Fruit fly (Drosophila melanogaster) whole organism, embryonic: Measurements from ENCODE around the gene gfzf.

ENCODE experiments used
- Bteb2 ChIP-seq: fragments of 200-800 bp; sonication (Bioruptor generic); optimal IDR thresholded peaks from 2 replicates; lab custom pipeline; 2016; ENCODE audit warnings: missing biosample characterization, missing genetic modification characterization
- CG10565 ChIP-seq: fragments of 200-800 bp; sonication (Bioruptor generic); optimal IDR thresholded peaks from 3 replicates; lab custom pipeline; 2016; ENCODE audit warnings: missing biosample characterization, mild to moderate bottlenecking, missing genetic modification characterization
- CG12155 ChIP-seq: fragments of 200-800 bp; sonication (Bioruptor generic); optimal IDR thresholded peaks from 3 replicates; lab custom pipeline; 2016; ENCODE audit warnings: missing biosample characterization, missing genetic modification characterization
- CG15696 ChIP-seq: fragments of 200-800 bp; sonication (Bioruptor generic); optimal IDR thresholded peaks from 2 replicates; lab custom pipeline; 2019; ENCODE audit warnings: missing biosample characterization, mild to moderate bottlenecking, missing genetic modification characterization, moderate library complexity
- CG17359 ChIP-seq: fragments of 200-800 bp; sonication (Bioruptor generic); optimal IDR thresholded peaks from 3 replicates; lab custom pipeline; 2018; ENCODE audit warnings: missing biosample characterization, mild to moderate bottlenecking, missing genetic modification characterization, moderate library complexity
- CG2712 ChIP-seq: fragments of 200-800 bp; optimal IDR thresholded peaks from 3 replicates; lab custom pipeline; 2019; ENCODE audit warnings: missing biosample characterization, mild to moderate bottlenecking, missing genetic modification characterization, moderate library complexity
- CG4730 ChIP-seq: fragments of 200-800 bp; sonication (Bioruptor generic); IDR thresholded peaks from 2 replicates; pipeline ENCODE4 v1.3.6; 2022; ENCODE audit warnings: missing biosample characterization, missing genetic modification characterization
- CG4854 ChIP-seq: fragments of 200-800 bp; sonication (Bioruptor generic); optimal IDR thresholded peaks from 2 replicates; lab custom pipeline; 2016; ENCODE audit warnings: missing biosample characterization, missing genetic modification characterization, inconsistent platforms
- CG5180 ChIP-seq: fragments of 200-800 bp; sonication (Bioruptor generic); optimal IDR thresholded peaks from 3 replicates; lab custom pipeline; 2017; ENCODE audit warnings: missing biosample characterization, missing genetic modification characterization, mild to moderate bottlenecking, moderate library complexity, missing genetic modification reagents
- CG6175 ChIP-seq: fragments of 200-800 bp; sonication (Bioruptor generic); IDR thresholded peaks from 3 replicates; pipeline ENCODE4 v1.3.6; 2022; ENCODE audit warnings: missing biosample characterization, missing genetic modification characterization
- CG6272 ChIP-seq: fragments of 200-800 bp; sonication (Bioruptor generic); IDR thresholded peaks from 2 replicates; pipeline ENCODE4 v1.3.6; 2022; ENCODE audit warnings: missing biosample characterization, missing genetic modification characterization
- CG6689 ChIP-seq: fragments of 200-800 bp; sonication (Bioruptor generic); IDR thresholded peaks from 2 replicates; pipeline ENCODE4 v1.3.6; 2022; ENCODE audit warnings: missing biosample characterization, missing genetic modification characterization
- CG7357 ChIP-seq: fragments of 200-800 bp; sonication (Bioruptor generic); IDR thresholded peaks from 3 replicates; pipeline ENCODE4 v1.3.6; 2022; ENCODE audit warnings: missing biosample characterization, missing genetic modification characterization
- CG7963 ChIP-seq: fragments of 200-800 bp; sonication (Bioruptor generic); IDR thresholded peaks from 3 replicates; pipeline ENCODE4 v1.3.6; 2022; ENCODE audit warnings: missing biosample characterization, missing genetic modification characterization; ENCODE audit not compliant: partially characterized antibody
- CG8089 ChIP-seq: fragments of 200-800 bp; sonication (Bioruptor generic); optimal IDR thresholded peaks from 3 replicates; lab custom pipeline; 2016; ENCODE audit warnings: missing biosample characterization, missing genetic modification characterization
- CG8388 ChIP-seq: fragments of 200-800 bp; sonication (Bioruptor generic); optimal IDR thresholded peaks from 2 replicates; lab custom pipeline; 2019; ENCODE audit warnings: missing biosample characterization, mild to moderate bottlenecking, missing genetic modification characterization, moderate library complexity
- CG8944 ChIP-seq: fragments of 200-800 bp; sonication (Bioruptor generic); optimal IDR thresholded peaks from 3 replicates; lab custom pipeline; 2016; ENCODE audit warnings: missing biosample characterization, missing genetic modification characterization
- D19A ChIP-seq: fragments of 200-800 bp; optimal IDR thresholded peaks from 3 replicates; lab custom pipeline; 2019; ENCODE audit warnings: missing biosample characterization, mild to moderate bottlenecking, missing genetic modification characterization, moderate library complexity
- D19B ChIP-seq: fragments of 200-800 bp; sonication (Bioruptor generic); optimal IDR thresholded peaks from 2 replicates; lab custom pipeline; 2017; ENCODE audit warnings: missing biosample characterization, mild to moderate bottlenecking, missing genetic modification characterization
- E2f1 ChIP-seq: fragments of 200-800 bp; sonication (Bioruptor generic); IDR thresholded peaks from 2 replicates; pipeline ENCODE4 v1.3.6; 2022; ENCODE audit warnings: missing biosample characterization, missing genetic modification characterization
- Gsc ChIP-seq: fragments of 200-800 bp; sonication (Bioruptor generic); IDR thresholded peaks from 2 replicates; pipeline ENCODE4 v1.3.6; 2022; ENCODE audit warnings: missing biosample characterization, missing genetic modification characterization
- H15 ChIP-seq: fragments of 200-800 bp; sonication (Bioruptor generic); IDR thresholded peaks from 3 replicates; pipeline ENCODE4 v1.3.6; 2022; ENCODE audit warnings: missing biosample characterization, missing genetic modification characterization
- Hand ChIP-seq: fragments of 200-800 bp; sonication (Bioruptor generic); optimal IDR thresholded peaks from 2 replicates; lab custom pipeline; 2017; ENCODE audit warnings: mild to moderate bottlenecking, missing biosample characterization, missing genetic modification reagents, missing genetic modification characterization
- Hr3 ChIP-seq: fragments of 200-800 bp; sonication (Bioruptor generic); optimal IDR thresholded peaks from 3 replicates; lab custom pipeline; 2016; ENCODE audit warnings: missing biosample characterization, missing genetic modification characterization
- Kr ChIP-seq: fragments of 200-800 bp; sonication (Bioruptor generic); optimal IDR thresholded peaks from 2 replicates; lab custom pipeline; 2017; ENCODE audit warnings: missing biosample characterization, mild to moderate bottlenecking, missing genetic modification characterization
- Myb ChIP-seq: fragments of 200-800 bp; sonication (Bioruptor generic); optimal IDR thresholded peaks from 2 replicates; lab custom pipeline; 2016; ENCODE audit warnings: missing biosample characterization, missing genetic modification characterization
- Rfx ChIP-seq: fragments of 200-800 bp; sonication (Bioruptor generic); IDR thresholded peaks from 2 replicates; pipeline ENCODE4 v1.3.6; 2022; ENCODE audit warnings: missing biosample characterization, missing genetic modification characterization
- Sin3A ChIP-seq: fragments of >200 bp; optimal IDR thresholded peaks from 2 replicates; lab custom pipeline; 2018
- Sry-β ChIP-seq: fragments of 200-800 bp; sonication (Bioruptor generic); optimal IDR thresholded peaks from 2 replicates; lab custom pipeline; 2018; ENCODE audit warnings: missing biosample characterization, mild to moderate bottlenecking, missing genetic modification characterization, moderate library complexity
- Xbp1 ChIP-seq: fragments of 200-800 bp; sonication (Bioruptor generic); optimal IDR thresholded peaks from 3 replicates; lab custom pipeline; 2016; ENCODE audit warnings: missing biosample characterization, mild to moderate bottlenecking, missing genetic modification characterization
- ab ChIP-seq: fragments of 200-800 bp; sonication (Bioruptor generic); optimal IDR thresholded peaks from 2 replicates; lab custom pipeline; 2016; ENCODE audit warnings: missing biosample characterization, missing genetic modification characterization
- ase ChIP-seq: fragments of 200-800 bp; sonication (Bioruptor generic); IDR thresholded peaks from 3 replicates; pipeline ENCODE4 v1.3.6; 2022; ENCODE audit warnings: missing biosample characterization, missing genetic modification characterization
- bcd ChIP-seq: fragments of 200-800 bp; sonication (Bioruptor generic); optimal IDR thresholded peaks from 2 replicates; lab custom pipeline; 2017; ENCODE audit warnings: missing biosample characterization, mild to moderate bottlenecking, missing genetic modification characterization
- bowl ChIP-seq: fragments of 200-800 bp; sonication (Bioruptor generic); IDR thresholded peaks from 2 replicates; pipeline ENCODE4 v1.3.6; 2022; ENCODE audit warnings: missing biosample characterization, missing genetic modification characterization
- corto ChIP-seq: fragments of 200-800 bp; sonication (Bioruptor generic); optimal IDR thresholded peaks from 2 replicates; lab custom pipeline; 2016; ENCODE audit warnings: missing biosample characterization, mild to moderate bottlenecking, missing genetic modification characterization, moderate library complexity
- crol ChIP-seq: fragments of 200-800 bp; sonication (Bioruptor generic); IDR thresholded peaks from 2 replicates; pipeline ENCODE4 v1.3.6; 2022; ENCODE audit warnings: missing biosample characterization, missing genetic modification characterization
- da ChIP-seq: fragments of 200-800 bp; sonication (Bioruptor generic); optimal IDR thresholded peaks from 2 replicates; lab custom pipeline; 2016; ENCODE audit warnings: missing biosample characterization, missing genetic modification characterization
- disco-r ChIP-seq: fragments of 200-800 bp; sonication (Bioruptor generic); optimal IDR thresholded peaks from 2 replicates; lab custom pipeline; 2016; ENCODE audit warnings: missing biosample characterization, missing genetic modification characterization
- en ChIP-seq: fragments of 200-800 bp; sonication (Bioruptor generic); optimal IDR thresholded peaks from 2 replicates; lab custom pipeline; 2016; ENCODE audit warnings: missing biosample characterization, missing genetic modification characterization
- kah ChIP-seq: fragments of 200-800 bp; sonication (Bioruptor generic); optimal IDR thresholded peaks from 2 replicates; lab custom pipeline; 2018; ENCODE audit warnings: missing biosample characterization, mild to moderate bottlenecking, missing genetic modification characterization
- lilli ChIP-seq: fragments of 200-800 bp; sonication (Bioruptor generic); optimal IDR thresholded peaks from 3 replicates; lab custom pipeline; 2016; ENCODE audit warnings: missing biosample characterization, missing genetic modification characterization
- luna ChIP-seq: fragments of 200-800 bp; sonication (Bioruptor generic); optimal IDR thresholded peaks from 2 replicates; lab custom pipeline; 2016; ENCODE audit warnings: missing biosample characterization, missing genetic modification characterization
- mld ChIP-seq: fragments of 200-800 bp; sonication (Bioruptor generic); IDR thresholded peaks from 3 replicates; pipeline ENCODE4 v1.3.6; 2022; ENCODE audit warnings: missing biosample characterization, missing genetic modification characterization; ENCODE audit not compliant: partially characterized antibody
- pb ChIP-seq: fragments of 200-800 bp; sonication (Bioruptor generic); optimal IDR thresholded peaks from 3 replicates; lab custom pipeline; 2016; ENCODE audit warnings: missing biosample characterization, missing genetic modification characterization
- peb ChIP-seq: fragments of 200-800 bp; sonication (Bioruptor generic); IDR thresholded peaks from 2 replicates; pipeline ENCODE4 v1.3.6; 2022; ENCODE audit warnings: missing biosample characterization, missing genetic modification characterization
- sim ChIP-seq: fragments of 200-800 bp; sonication (Bioruptor generic); IDR thresholded peaks from 2 replicates; pipeline ENCODE4 v1.3.6; 2022; ENCODE audit warnings: missing biosample characterization, missing genetic modification characterization
- ssp ChIP-seq: fragments of 200-800 bp; sonication (Bioruptor generic); IDR thresholded peaks from 2 replicates; pipeline ENCODE4 v1.3.6; 2022; ENCODE audit warnings: missing biosample characterization, missing genetic modification characterization
- tup ChIP-seq: fragments of 200-800 bp; sonication (Bioruptor generic); optimal IDR thresholded peaks from 2 replicates; lab custom pipeline; 2016; ENCODE audit warnings: missing biosample characterization, mild to moderate bottlenecking, missing genetic modification characterization, moderate library complexity
- zen2 ChIP-seq: fragments of 200-800 bp; sonication (Bioruptor generic); IDR thresholded peaks from 3 replicates; pipeline ENCODE4 v1.3.6; 2022; ENCODE audit warnings: missing biosample characterization, missing genetic modification characterization; ENCODE audit not compliant: partially characterized antibody
- zf30C ChIP-seq: fragments of 200-800 bp; sonication (Bioruptor generic); optimal IDR thresholded peaks from 3 replicates; lab custom pipeline; 2018; ENCODE audit warnings: missing biosample characterization, mild to moderate bottlenecking, missing genetic modification characterization
- zfh2 ChIP-seq: fragments of 200-800 bp; sonication (Bioruptor generic); optimal IDR thresholded peaks from 2 replicates; lab custom pipeline; 2016; ENCODE audit warnings: missing biosample characterization, missing genetic modification characterization

The gfzf gene

DNA sequence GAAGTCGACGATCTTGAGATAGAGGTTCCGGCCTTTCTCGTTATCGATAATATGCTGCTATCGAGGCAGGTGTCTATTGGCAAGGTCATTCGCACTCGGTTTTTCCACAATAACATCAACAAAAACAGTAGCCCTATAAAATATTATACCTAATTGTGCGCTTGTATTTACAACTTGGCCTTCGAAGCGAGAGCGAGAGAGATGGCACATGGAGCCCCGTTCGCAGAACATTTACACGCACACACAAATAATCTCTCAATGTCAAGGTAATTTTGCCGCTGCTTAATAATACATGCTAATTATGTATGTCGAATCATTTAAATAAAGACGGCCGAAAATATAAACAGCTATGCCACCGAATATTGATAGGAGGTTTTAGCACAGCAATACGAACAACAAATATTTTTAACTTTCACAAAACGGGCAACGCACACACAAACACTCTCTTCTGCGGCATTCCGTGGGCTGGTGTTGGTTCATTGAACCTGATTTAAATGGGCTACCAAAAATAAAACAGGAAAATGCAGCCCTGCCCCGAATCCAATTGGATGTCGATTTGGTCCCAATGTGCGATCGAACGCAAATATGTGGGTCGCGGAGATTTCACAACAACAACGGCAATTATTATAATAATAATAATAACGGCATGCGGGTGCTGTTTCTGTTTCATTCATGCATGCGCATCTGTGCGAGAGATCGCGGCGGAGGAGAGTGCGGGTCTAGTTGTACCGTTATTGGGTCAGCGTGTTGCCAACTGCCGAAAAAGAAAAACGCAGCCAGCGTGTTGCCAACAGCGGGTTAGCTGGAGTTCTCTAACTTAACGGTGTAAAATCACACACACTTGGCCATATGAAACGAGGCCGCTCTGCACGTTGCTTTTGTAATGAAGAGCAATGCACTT is 28.3 kb downstream of the gfzf start (continued):
- TF ChIP-seq CG7963 (no peak), D19A (tag; lab: Kevin White, UChicago) (peak; percentile 11), CG6272 (no peak), CG8089 (GFP tag; lab: Kevin White, UChicago) (no peak), Kr (GFP tag; lab: Kevin White, UChicago) (peak; percentile 50), zfh2 (GFP tag; lab: Kevin White, UChicago) (no peak), peb (GFP tag; lab: Robert Waterston, UW) (no peak), Rfx (GFP tag; lab: Robert Waterston, UW) (no peak), sim (no peak), corto (GFP tag; lab: Kevin White, UChicago) (no peak), Sin3A (lab: Kevin White, UChicago) (no peak), pb (GFP tag; lab: Kevin White, UChicago) (no peak), Bteb2 (no peak), ase (GFP tag; lab: Robert Waterston, UW) (no peak), en (GFP tag; lab: Kevin White, UChicago) (no peak), Xbp1 (GFP tag; lab: Kevin White, UChicago) (no peak), bcd (no peak), disco-r (GFP tag; lab: Kevin White, UChicago) (no peak), zf30C (GFP tag; lab: Kevin White, UChicago) (no peak), CG8388 (GFP tag; lab: Kevin White, UChicago) (no peak), D19B (GFP tag; lab: Kevin White, UChicago) (no peak), CG15696 (tag; lab: Kevin White, UChicago) (no peak), CG4854 (GFP tag; lab: Kevin White, UChicago) (no peak), zen2 (GFP tag; lab: Robert Waterston, UW) (no peak), CG6689 (GFP tag; lab: Robert Waterston, UW) (no peak), ab (no peak), Hr3 (GFP tag; lab: Kevin White, UChicago) (peak; percentile 52), tup (GFP tag; lab: Kevin White, UChicago) (no peak), CG17359 (tag; lab: Kevin White, UChicago) (no peak), CG4730 (no peak), da (GFP tag; lab: Kevin White, UChicago) (no peak), bowl (GFP tag; lab: Robert Waterston, UW) (no peak), CG2712 (tag; lab: Kevin White, UChicago) (no peak), CG8944 (GFP tag; lab: Kevin White, UChicago) (no peak), mld (GFP tag; lab: Robert Waterston, UW) (no peak), lilli (GFP tag; lab: Kevin White, UChicago) (no peak), CG12155 (no peak), crol (no peak; the same call in none of the 2 replicates), CG7357 (no peak), Sry-β (GFP tag; lab: Kevin White, UChicago) (no peak), CG5180 (GFP tag; lab: Kevin White, UChicago) (no peak), Myb (GFP tag; lab: Kevin White, UChicago) (no peak), ssp (GFP tag; lab: Robert Waterston, UW) (no peak), E2f1 (no peak), kah (GFP tag; lab: Kevin White, UChicago) (no peak), Hand (GFP tag; lab: Kevin White, UChicago) (no peak), H15 (GFP tag; lab: Robert Waterston, UW) (no peak), luna (GFP tag; lab: Kevin White, UChicago) (no peak), CG10565 (GFP tag; lab: Kevin White, UChicago) (no peak), CG6175 (GFP tag; lab: Robert Waterston, UW) (no peak), Gsc (GFP tag; lab: Robert Waterston, UW) (no peak)
